Worm (Caenorhabditis elegans) whole organism, young adult: ENCODE data around the gene gln-1.

Source experiments
- C06A6.2 ChIP-seq: fragments of 200-800 bp; sonication (Bioruptor generic); conservative IDR thresholded peaks from 2 replicates; pipeline ENCODE4 v1.3.6; 2022; ENCODE audit warnings: missing genetic modification characterization, missing compliant biosample characterization
- F22D6.2 ChIP-seq: sonication (generic microtip); optimal IDR thresholded peaks from 2 replicates; lab custom pipeline; 2016; ENCODE audit warnings: mild to moderate bottlenecking, missing genetic modification characterization, missing compliant biosample characterization
- F33H1.4 ChIP-seq: fragments of 200-800 bp; sonication (Bioruptor generic); IDR thresholded peaks from 2 replicates; pipeline ENCODE4 v1.3.6; 2022; ENCODE audit warnings: missing genetic modification reagents, missing genetic modification characterization, missing compliant biosample characterization
- F52B5.7 ChIP-seq: sonication (generic microtip); optimal IDR thresholded peaks from 2 replicates; lab custom pipeline; 2016; ENCODE audit warnings: mild to moderate bottlenecking, missing genetic modification characterization, missing compliant biosample characterization
- K12H6.12 ChIP-seq: fragments of 200-800 bp; sonication (Bioruptor generic); optimal IDR thresholded peaks from 2 replicates; lab custom pipeline; 2018; ENCODE audit warnings: mild to moderate bottlenecking, missing genetic modification characterization, missing compliant biosample characterization
- T07F8.4 ChIP-seq: sonication (generic microtip); optimal IDR thresholded peaks from 2 replicates; lab custom pipeline; 2016; ENCODE audit warnings: mild to moderate bottlenecking, missing genetic modification characterization, moderate library complexity, missing compliant biosample characterization
- Y56A3A.18 ChIP-seq: fragments of 200-800 bp; sonication (Bioruptor generic); IDR thresholded peaks from 2 replicates; pipeline ENCODE4 v1.3.6; 2022; ENCODE audit warnings: missing genetic modification reagents, missing genetic modification characterization, missing compliant biosample characterization
- ama-1 ChIP-seq, 3 experiments: fragments of 150-350 bp in 1 of 3; sonication (generic microtip) in 2 of 3; optimal IDR thresholded peaks; 2 replicates each; lab custom pipeline; 2014 to 2018; ENCODE audit warnings: missing biosample characterization in 2 of 3, missing genetic modification characterization in 2 of 3, missing genetic modification reagents in 2 of 3
- aptf-3 ChIP-seq: fragments of 200-800 bp; sonication (Bioruptor generic); IDR thresholded peaks from 2 replicates; pipeline ENCODE4 v1.3.6; 2022; ENCODE audit warnings: missing genetic modification characterization, missing compliant biosample characterization
- athp-1 ChIP-seq: sonication (generic microtip); optimal IDR thresholded peaks from 2 replicates; lab custom pipeline; 2017; ENCODE audit warnings: mild to moderate bottlenecking, missing genetic modification characterization, missing compliant biosample characterization
- attf-3 ChIP-seq: fragments of 200-800 bp; sonication (Bioruptor generic); conservative IDR thresholded peaks from 2 replicates; pipeline ENCODE4 v1.3.6; 2022; ENCODE audit warnings: missing genetic modification reagents, missing genetic modification characterization, missing compliant biosample characterization
- attf-5 ChIP-seq: fragments of 200-800 bp; sonication (Bioruptor generic); optimal IDR thresholded peaks from 2 replicates; lab custom pipeline; 2018; ENCODE audit warnings: mild to moderate bottlenecking, missing genetic modification characterization, missing compliant biosample characterization
- ccch-3 ChIP-seq: fragments of 200-800 bp; sonication (Bioruptor generic); optimal IDR thresholded peaks from 2 replicates; lab custom pipeline; 2018; ENCODE audit warnings: mild to moderate bottlenecking, missing genetic modification characterization, missing compliant biosample characterization
- ceh-100 ChIP-seq: fragments of 200-800 bp; sonication (Bioruptor generic); IDR thresholded peaks from 2 replicates; pipeline ENCODE4 v1.3.6; 2022; ENCODE audit warnings: missing genetic modification reagents, missing genetic modification characterization, missing compliant biosample characterization
- ceh-27 ChIP-seq: fragments of 200-800 bp; sonication (Bioruptor generic); optimal IDR thresholded peaks from 2 replicates; lab custom pipeline; 2018; ENCODE audit warnings: mild to moderate bottlenecking, missing genetic modification characterization, moderate library complexity, missing compliant biosample characterization
- ceh-40 ChIP-seq: fragments of 200-800 bp; sonication (Bioruptor generic); IDR thresholded peaks from 2 replicates; pipeline ENCODE4 v1.3.6; 2022; ENCODE audit warnings: missing genetic modification characterization, missing compliant biosample characterization
- dox-1 ChIP-seq: fragments of 200-800 bp; sonication (Bioruptor generic); IDR thresholded peaks from 2 replicates; pipeline ENCODE4 v1.3.6; 2022; ENCODE audit warnings: missing genetic modification reagents, missing genetic modification characterization, missing compliant biosample characterization
- efl-1 ChIP-seq: fragments of 150-350 bp; optimal IDR thresholded peaks from 2 replicates; lab custom pipeline; 2014; ENCODE audit warnings: missing biosample characterization, missing genetic modification reagents, missing genetic modification characterization
- egl-44 ChIP-seq: fragments of 200-800 bp; sonication (Bioruptor generic); IDR thresholded peaks from 2 replicates; pipeline ENCODE4 v1.3.6; 2022; ENCODE audit warnings: missing genetic modification reagents, missing genetic modification characterization, missing compliant biosample characterization
- gei-17 ChIP-seq: fragments of 200-800 bp; sonication (Bioruptor generic); optimal IDR thresholded peaks from 2 replicates; lab custom pipeline; 2018; ENCODE audit warnings: mild to moderate bottlenecking, missing genetic modification characterization, missing compliant biosample characterization
- hlh-12 ChIP-seq: sonication (generic microtip); optimal IDR thresholded peaks from 2 replicates; lab custom pipeline; 2016; ENCODE audit warnings: missing genetic modification characterization, missing compliant biosample characterization
- hlh-26 ChIP-seq: fragments of 200-800 bp; sonication (Bioruptor generic); conservative IDR thresholded peaks from 2 replicates; pipeline ENCODE4 v1.3.6; 2022; ENCODE audit warnings: missing genetic modification reagents, missing genetic modification characterization, missing compliant biosample characterization
- hmg-1.2 ChIP-seq: fragments of 200-800 bp; sonication (Bioruptor generic); IDR thresholded peaks from 2 replicates; pipeline ENCODE4 v1.3.6; 2022; ENCODE audit warnings: missing genetic modification reagents, missing genetic modification characterization, missing compliant biosample characterization
- hrde-1 ChIP-seq: sonication (generic microtip); optimal IDR thresholded peaks from 2 replicates; lab custom pipeline; 2016; ENCODE audit warnings: missing genetic modification characterization, mild to moderate bottlenecking, missing compliant biosample characterization, moderate library complexity, missing genotype, missing genetic modification reagents, borderline replicate concordance
- hsf-1 ChIP-seq: fragments of 200-800 bp; sonication (Bioruptor generic); IDR thresholded peaks from 2 replicates; pipeline ENCODE4 v1.3.6; 2022; ENCODE audit warnings: missing genetic modification reagents, missing genetic modification characterization, missing compliant biosample characterization
- let-526 ChIP-seq: fragments of 200-800 bp; sonication (Bioruptor generic); IDR thresholded peaks from 2 replicates; pipeline ENCODE4 v1.3.6; 2022; ENCODE audit warnings: missing genetic modification reagents, missing genetic modification characterization, missing compliant biosample characterization
- lin-40 ChIP-seq: sonication (generic microtip); optimal IDR thresholded peaks from 2 replicates; lab custom pipeline; 2016; ENCODE audit warnings: missing genetic modification characterization, mild to moderate bottlenecking, missing compliant biosample characterization, missing genotype, missing genetic modification reagents
- lir-1 ChIP-seq: fragments of 200-800 bp; sonication (Bioruptor generic); conservative IDR thresholded peaks from 2 replicates; pipeline ENCODE4 v1.3.6; 2022; ENCODE audit warnings: missing genetic modification reagents, missing genetic modification characterization, missing compliant biosample characterization
- madf-10 ChIP-seq: sonication (generic microtip); optimal IDR thresholded peaks from 2 replicates; lab custom pipeline; 2016; ENCODE audit warnings: mild to moderate bottlenecking, missing genetic modification characterization, missing compliant biosample characterization
- madf-8 ChIP-seq: fragments of 200-800 bp; sonication (Bioruptor generic); conservative IDR thresholded peaks from 2 replicates; pipeline ENCODE4 v1.3.6; 2022; ENCODE audit warnings: missing genetic modification reagents, missing genetic modification characterization, missing compliant biosample characterization
- mel-28 ChIP-seq: sonication (generic microtip); optimal IDR thresholded peaks from 2 replicates; lab custom pipeline; 2016; ENCODE audit warnings: borderline replicate concordance, mild to moderate bottlenecking, missing genetic modification characterization, missing compliant biosample characterization
- nfyb-1 ChIP-seq: fragments of 200-800 bp; sonication (Bioruptor generic); IDR thresholded peaks from 2 replicates; pipeline ENCODE4 v1.3.6; 2022; ENCODE audit warnings: missing genetic modification reagents, missing genetic modification characterization, missing compliant biosample characterization
- nhr-120 ChIP-seq: fragments of 200-800 bp; sonication (Bioruptor generic); IDR thresholded peaks from 2 replicates; pipeline ENCODE4 v1.3.6; 2022; ENCODE audit warnings: missing genetic modification characterization, missing compliant biosample characterization
- nhr-27 ChIP-seq: fragments of 200-800 bp; sonication (Bioruptor generic); optimal IDR thresholded peaks from 2 replicates; lab custom pipeline; 2018; ENCODE audit warnings: mild to moderate bottlenecking, missing genetic modification characterization, moderate library complexity, missing compliant biosample characterization
- nhr-90 ChIP-seq: sonication (generic microtip); optimal IDR thresholded peaks from 2 replicates; lab custom pipeline; 2016; ENCODE audit warnings: missing genotype, mild to moderate bottlenecking, missing genetic modification characterization, missing compliant biosample characterization
- rpc-1 ChIP-seq, 2 experiments: fragments of 150-350 bp in 1 of 2; sonication (generic microtip) in 1 of 2; optimal IDR thresholded peaks; 2 replicates each; lab custom pipeline; 2014 to 2018; ENCODE audit warnings: missing biosample characterization in 1 of 2, missing genetic modification characterization in 1 of 2, missing genetic modification reagents in 1 of 2, missing genotype in 1 of 2
- sea-2 ChIP-seq: fragments of 200-800 bp; sonication (Bioruptor generic); IDR thresholded peaks from 2 replicates; pipeline ENCODE4 v1.3.6; 2022; ENCODE audit warnings: missing genetic modification characterization, missing compliant biosample characterization
- snpc-1.1 ChIP-seq: sonication (generic microtip); optimal IDR thresholded peaks from 2 replicates; lab custom pipeline; 2017; ENCODE audit warnings: missing genetic modification characterization, mild to moderate bottlenecking, missing compliant biosample characterization, antibody characterized with exemption, moderate library complexity, missing genotype, missing genetic modification reagents; ENCODE audit not compliant: insufficient read depth
- snpc-4 ChIP-seq, 5 experiments: fragments of 150-350 bp in 1 of 5; sonication (generic microtip) in 4 of 5; optimal IDR thresholded peaks; 2 replicates each; lab custom pipeline; 2014 to 2018; ENCODE audit warnings: missing genetic modification characterization in 5 of 5, missing biosample characterization in 3 of 5, antibody characterized with exemption in 2 of 5, mild to moderate bottlenecking in 2 of 5, missing compliant biosample characterization in 2 of 5, missing genotype in 2 of 5, moderate library complexity in 2 of 5, missing genetic modification reagents in 1 of 5
- somi-1 ChIP-seq: fragments of 200-800 bp; sonication (Bioruptor generic); optimal IDR thresholded peaks from 2 replicates; lab custom pipeline; 2018; ENCODE audit warnings: mild to moderate bottlenecking, missing genetic modification characterization, missing compliant biosample characterization
- tbp1 ChIP-seq: fragments of 200-800 bp; sonication (Bioruptor generic); optimal IDR thresholded peaks from 2 replicates; lab custom pipeline; 2018; ENCODE audit warnings: mild to moderate bottlenecking, missing genetic modification characterization, missing compliant biosample characterization
- tbx-9 ChIP-seq: sonication (generic microtip); optimal IDR thresholded peaks from 2 replicates; lab custom pipeline; 2016; ENCODE audit warnings: borderline replicate concordance, missing genetic modification characterization, inconsistent platforms, missing compliant biosample characterization
- tlf-1 ChIP-seq: fragments of 200-800 bp; sonication (Bioruptor generic); optimal IDR thresholded peaks from 2 replicates; lab custom pipeline; 2018; ENCODE audit warnings: mild to moderate bottlenecking, missing genetic modification characterization, missing compliant biosample characterization
- xnd-1 ChIP-seq: sonication (generic microtip); optimal IDR thresholded peaks from 2 replicates; lab custom pipeline; 2016; ENCODE audit warnings: missing genotype, missing genetic modification reagents, missing genetic modification characterization, missing compliant biosample characterization
- zfh-2 ChIP-seq: fragments of 200-800 bp; sonication (Bioruptor generic); conservative IDR thresholded peaks from 2 replicates; pipeline ENCODE4 v1.3.6; 2022; ENCODE audit warnings: missing genetic modification reagents, missing genetic modification characterization, missing compliant biosample characterization
- ztf-18 ChIP-seq: sonication (generic microtip); optimal IDR thresholded peaks from 2 replicates; lab custom pipeline; 2016; ENCODE audit warnings: missing genotype, mild to moderate bottlenecking, missing genetic modification characterization, missing compliant biosample characterization
- ztf-22 ChIP-seq: fragments of 200-800 bp; sonication (Bioruptor generic); optimal IDR thresholded peaks from 2 replicates; lab custom pipeline; 2018; ENCODE audit warnings: mild to moderate bottlenecking, missing genetic modification characterization, moderate library complexity, missing compliant biosample characterization

Gene gln-1

ce11 chrX:6041995-6042481, 16.0 kb upstream of the gln-1 start (continued):
- TF ChIP-seq attf-3 (GFP tag; lab: Robert Waterston, UW) (no peak), hsf-1 (GFP tag; lab: Robert Waterston, UW) (peak; percentile 80), nfyb-1 (GFP tag; lab: Robert Waterston, UW) (peak; percentile 68), zfh-2 (GFP tag; lab: Robert Waterston, UW) (0 out of 2 replicates have a peak, but pooled peaks have one; percentile 41), let-526 (GFP tag; lab: Robert Waterston, UW) (no peak), hlh-26 (GFP tag; lab: Robert Waterston, UW) (no peak), madf-10 (tag; lab: Kevin White, UChicago) (peak; percentile 52), egl-44 (GFP tag; lab: Robert Waterston, UW) (no peak), lin-40 (tag; lab: Kevin White, UChicago) (peak; percentile 75), tbx-9 (no peak), snpc-4 (GFP tag; optimal IDR thresholded peaks at IDR 0.05; lab: Kevin White, UChicago) (no peak), snpc-4 (tag; optimal IDR thresholded peaks at IDR 0.05; lab: Kevin White, UChicago) (peak in 3 of 4 experiments; percentile 27 to 33 (median 29)), tlf-1 (GFP tag; lab: Kevin White, UChicago) (peak; percentile 40), F22D6.2 (tag; lab: Kevin White, UChicago) (peak; percentile 13), ama-1 (optimal IDR thresholded peaks at IDR 0.05; lab: Kevin White, UChicago) (no peak), ama-1 (GFP tag; optimal IDR thresholded peaks at IDR 0.05; lab: Kevin White, UChicago) (no peak), mel-28 (tag; lab: Kevin White, UChicago) (no peak), ceh-40 (GFP tag; lab: Robert Waterston, UW) (no peak), athp-1 (tag; lab: Kevin White, UChicago) (no peak), F33H1.4 (GFP tag; lab: Robert Waterston, UW) (no peak), somi-1 (GFP tag; lab: Kevin White, UChicago) (peak; percentile 77), hrde-1 (no peak), tbp1 (GFP tag; lab: Kevin White, UChicago) (peak; percentile 23), hmg-1.2 (GFP tag; lab: Robert Waterston, UW) (peak; percentile 32; the same call in 1 of the 2 replicates), gei-17 (peak; percentile 58), madf-8 (GFP tag; lab: Robert Waterston, UW) (no peak), Y56A3A.18 (GFP tag; lab: Robert Waterston, UW) (no peak), C06A6.2 (GFP tag; lab: Robert Waterston, UW) (no peak; the same call in 1 of the 2 replicates), nhr-27 (tag; lab: Kevin White, UChicago) (no peak), nhr-90 (tag; lab: Kevin White, UChicago) (peak; percentile 29), K12H6.12 (tag; lab: Kevin White, UChicago) (peak; percentile 40), F52B5.7 (tag; lab: Kevin White, UChicago) (no peak), hlh-12 (no peak), lir-1 (GFP tag; lab: Robert Waterston, UW) (no peak), ztf-22 (no peak), ztf-18 (tag; lab: Kevin White, UChicago) (no peak), ccch-3 (GFP tag; lab: Kevin White, UChicago) (no peak), snpc-1.1 (tag; lab: Kevin White, UChicago) (no peak), efl-1 (GFP tag; lab: Kevin White, UChicago) (no peak), sea-2 (GFP tag; lab: Robert Waterston, UW) (no peak), nhr-120 (no peak), xnd-1 (tag; lab: Kevin White, UChicago) (no peak), aptf-3 (no peak), rpc-1 (optimal IDR thresholded peaks at IDR 0.05; lab: Kevin White, UChicago) (no peak), rpc-1 (tag; optimal IDR thresholded peaks at IDR 0.05; lab: Kevin White, UChicago) (no peak), T07F8.4 (tag; lab: Kevin White, UChicago) (no peak), attf-5 (GFP tag; lab: Kevin White, UChicago) (peak; percentile 49), ceh-100 (GFP tag; lab: Robert Waterston, UW) (no peak), ceh-27 (GFP tag; lab: Kevin White, UChicago) (no peak), dox-1 (GFP tag; lab: Robert Waterston, UW) (peak; percentile 65)
